Worm (Caenorhabditis elegans): ENCODE measurements around the gene C44B12.6.
A peak's percentile ranks its signal among the peaks of the same experiment; 100 is the strongest.

Gene C44B12.6

DNA sequence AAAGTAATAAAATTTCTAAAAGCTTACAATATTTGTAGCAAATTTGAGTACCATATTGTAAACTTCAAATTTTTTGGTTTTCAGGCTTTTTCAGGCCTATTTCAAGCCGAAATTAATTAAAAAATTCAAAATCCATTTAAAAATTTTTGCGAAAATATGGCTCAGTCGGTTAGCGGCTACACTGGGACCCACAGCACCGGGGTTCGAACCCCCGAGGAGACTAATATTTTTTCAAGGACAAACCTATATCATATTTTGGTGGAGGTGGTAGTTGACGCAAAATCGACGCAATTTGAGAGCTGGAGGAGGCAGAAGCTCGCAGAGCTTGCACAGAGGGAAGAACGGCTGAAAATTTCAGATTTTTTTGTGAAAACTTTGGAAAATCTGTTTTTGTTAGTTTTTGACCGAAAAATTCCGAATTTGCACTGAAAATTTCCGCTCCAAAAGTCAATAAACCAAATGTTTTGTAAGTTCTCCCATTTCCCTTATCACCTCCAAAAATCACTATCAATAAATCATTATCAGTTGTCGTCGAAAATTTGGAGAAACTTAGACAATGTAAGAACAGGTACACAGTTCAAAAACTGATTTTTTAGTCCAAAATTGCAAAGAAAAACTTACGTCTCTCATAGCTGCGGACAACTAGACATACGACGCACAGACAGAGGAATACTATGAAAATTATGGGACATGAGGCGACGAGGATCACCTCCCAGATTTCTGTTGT lies 12.0 kb upstream of the C44B12.6 start:
- TF ChIP-seq daf-8 (GFP tag; IDR thresholded peaks at IDR 0.05) (no peak), tag-97 (GFP tag; IDR thresholded peaks at IDR 0.05) (no peak), nhr-77 (tag; optimal IDR thresholded peaks at IDR 0.05) (peak; percentile 4), fkh-10 (GFP tag; optimal IDR thresholded peaks at IDR 0.05) (no peak), lin-38 (GFP tag; IDR thresholded peaks at IDR 0.05) (0 out of 2 replicates have a peak, but pooled peaks have one; percentile 34), snpc-1.2 (GFP tag; IDR thresholded peaks at IDR 0.05) (no peak), attf-4 (tag; optimal IDR thresholded peaks at IDR 0.05) (no peak), ceh-82 (tag; optimal IDR thresholded peaks at IDR 0.05) (no peak), cey-2 (tag; optimal IDR thresholded peaks at IDR 0.05; ENCODE audit: borderline replicate concordance, insufficient read depth) (no peak), pha-4 (GFP tag; IDR thresholded peaks at IDR 0.05) (no peak), pha-4 (tag; optimal IDR thresholded peaks at IDR 0.05) (no peak), Y48G9A.11 (GFP tag; IDR thresholded peaks at IDR 0.05) (no peak), dve-1 (tag; optimal IDR thresholded peaks at IDR 0.05; ENCODE audit: insufficient read depth) (no peak), ceh-20 (GFP tag; IDR thresholded peaks at IDR 0.05) (peak; percentile 73), pqm-1 (tag; optimal IDR thresholded peaks at IDR 0.05) (peak; percentile 64), ama-1 (optimal IDR thresholded peaks at IDR 0.05) (no peak), spr-1 (tag; optimal IDR thresholded peaks at IDR 0.05) (no peak), arid-1 (GFP tag; conservative IDR thresholded peaks at IDR 0.05) (no peak), daf-12 (tag; optimal IDR thresholded peaks at IDR 0.05) (no peak), unc-39 (tag; optimal IDR thresholded peaks at IDR 0.05) (no peak), mxl-3 (GFP tag; optimal IDR thresholded peaks at IDR 0.05) (no peak), lin-15B (tag; optimal IDR thresholded peaks at IDR 0.05) (no peak), T20F7.1 (GFP tag; optimal IDR thresholded peaks at IDR 0.05) (no peak), mdt-29 (GFP tag; IDR thresholded peaks at IDR 0.05) (no peak), hif-1 (tag; optimal IDR thresholded peaks at IDR 0.05) (no peak), F37D6.2 (tag; optimal IDR thresholded peaks at IDR 0.05) (no peak), saeg-2 (GFP tag; IDR thresholded peaks at IDR 0.05) (no peak), unc-62 (GFP tag; optimal IDR thresholded peaks at IDR 0.05 in 1 of 2) (peak in 1 of 2 experiments; percentile 78), unc-62 (tag; optimal IDR thresholded peaks at IDR 0.05) (no peak), lim-7 (GFP tag; IDR thresholded peaks at IDR 0.05) (0 out of 2 replicates have a peak, but pooled peaks have one; percentile 23), lsy-2 (tag; optimal IDR thresholded peaks at IDR 0.05) (no peak), Y5F2A.4 (GFP tag; optimal IDR thresholded peaks at IDR 0.05) (no peak), daf-16 (GFP tag; optimal IDR thresholded peaks at IDR 0.05) (no peak), daf-16 (tag; optimal IDR thresholded peaks at IDR 0.05) (peak; percentile 31), D1046.2 (GFP tag; IDR thresholded peaks at IDR 0.05) (no peak), unc-130 (GFP tag; optimal IDR thresholded peaks at IDR 0.05) (no peak), hlh-11 (tag; optimal IDR thresholded peaks at IDR 0.05) (peak; percentile 25), dmd-6 (GFP tag; IDR thresholded peaks at IDR 0.05) (peak; percentile 78), nhr-28 (tag; optimal IDR thresholded peaks at IDR 0.05) (peak; percentile 84), ztf-11 (tag; optimal IDR thresholded peaks at IDR 0.05) (no peak), nhr-25 (tag; optimal IDR thresholded peaks at IDR 0.05; ENCODE audit: borderline replicate concordance, insufficient read depth) (no peak), nhr-76 (tag; optimal IDR thresholded peaks at IDR 0.05) (no peak), lin-1 (GFP tag; IDR thresholded peaks at IDR 0.05) (0 out of 2 replicates have a peak, but pooled peaks have one; percentile 11), php-3 (GFP tag; IDR thresholded peaks at IDR 0.05) (peak; percentile 51; the same call in 1 of the 2 replicates), zip-2 (tag; optimal IDR thresholded peaks at IDR 0.05) (no peak), gei-8 (GFP tag; optimal IDR thresholded peaks at IDR 0.05) (no peak)
